Fruit fly (Drosophila melanogaster) whole organism, embryonic: ENCODE measurements around the gene foi.
A peak's percentile ranks its signal among the peaks of the same experiment; 100 is the strongest.

Experiments used
- Asciz ChIP-seq: fragments of 200-800 bp; sonication (Bioruptor generic); optimal IDR thresholded peaks from 2 replicates; lab custom pipeline; 2017; ENCODE audit warnings: missing biosample characterization, mild to moderate bottlenecking, missing genetic modification characterization, missing genetic modification reagents
- CG11398 ChIP-seq: fragments of 200-800 bp; sonication (Bioruptor generic); optimal IDR thresholded peaks from 2 replicates; lab custom pipeline; 2016; ENCODE audit warnings: missing biosample characterization, missing genetic modification characterization
- CG11504 ChIP-seq: fragments of 200-800 bp; sonication (Bioruptor generic); optimal IDR thresholded peaks from 3 replicates; lab custom pipeline; 2019; ENCODE audit warnings: missing biosample characterization, mild to moderate bottlenecking, missing genetic modification characterization, moderate library complexity
- CG12659 ChIP-seq: fragments of 200-800 bp; sonication (Bioruptor generic); optimal IDR thresholded peaks from 3 replicates; lab custom pipeline; 2017; ENCODE audit warnings: mild to moderate bottlenecking, missing biosample characterization, missing genetic modification reagents, missing genetic modification characterization
- CG12942 ChIP-seq: fragments of 200-800 bp; sonication (Bioruptor generic); optimal IDR thresholded peaks from 3 replicates; lab custom pipeline; 2016; ENCODE audit warnings: missing biosample characterization, missing genetic modification characterization
- CG15073 ChIP-seq: fragments of 200-800 bp; sonication (Bioruptor generic); optimal IDR thresholded peaks from 2 replicates; lab custom pipeline; 2016; ENCODE audit warnings: missing biosample characterization, missing genetic modification characterization
- CG15696 ChIP-seq: fragments of 200-800 bp; sonication (Bioruptor generic); optimal IDR thresholded peaks from 2 replicates; lab custom pipeline; 2019; ENCODE audit warnings: missing biosample characterization, mild to moderate bottlenecking, missing genetic modification characterization, moderate library complexity
- CG16813 ChIP-seq: fragments of 200-800 bp; sonication (Bioruptor generic); IDR thresholded peaks from 3 replicates; pipeline ENCODE4 v1.3.6; 2022; ENCODE audit warnings: missing biosample characterization, missing genetic modification characterization; ENCODE audit not compliant: partially characterized antibody
- CG18476 ChIP-seq: fragments of 200-800 bp; sonication (Bioruptor generic); optimal IDR thresholded peaks from 2 replicates; lab custom pipeline; 2016; ENCODE audit warnings: missing biosample characterization, mild to moderate bottlenecking, missing genetic modification characterization
- CG18599 ChIP-seq: fragments of 200-800 bp; sonication (Bioruptor generic); optimal IDR thresholded peaks from 3 replicates; lab custom pipeline; 2017; ENCODE audit warnings: missing biosample characterization, missing genetic modification characterization, mild to moderate bottlenecking, moderate library complexity, missing genetic modification reagents
- CG2129 ChIP-seq: fragments of 200-800 bp; sonication (Bioruptor generic); IDR thresholded peaks from 2 replicates; pipeline ENCODE4 v1.3.6; 2022; ENCODE audit warnings: missing biosample characterization, missing genetic modification characterization; ENCODE audit not compliant: partially characterized antibody
- CG2678 ChIP-seq: fragments of 200-800 bp; sonication (Bioruptor generic); optimal IDR thresholded peaks from 3 replicates; lab custom pipeline; 2019; ENCODE audit warnings: missing biosample characterization, mild to moderate bottlenecking, missing genetic modification characterization, moderate library complexity
- CG2889 ChIP-seq: fragments of 200-800 bp; sonication (Bioruptor generic); IDR thresholded peaks from 3 replicates; pipeline ENCODE4 v1.3.6; 2022; ENCODE audit warnings: missing biosample characterization, missing genetic modification characterization
- CG30020 ChIP-seq: fragments of 200-800 bp; optimal IDR thresholded peaks from 2 replicates; lab custom pipeline; 2019; ENCODE audit warnings: missing biosample characterization, mild to moderate bottlenecking, missing genetic modification characterization, moderate library complexity
- CG3065 ChIP-seq: fragments of 200-800 bp; sonication (Bioruptor generic); optimal IDR thresholded peaks from 2 replicates; lab custom pipeline; 2016; ENCODE audit warnings: missing biosample characterization, missing genetic modification characterization
- CG42726 ChIP-seq: fragments of 200-800 bp; sonication (Bioruptor generic); IDR thresholded peaks from 2 replicates; pipeline ENCODE4 v1.3.6; 2022; ENCODE audit warnings: missing biosample characterization, missing genetic modification characterization; ENCODE audit not compliant: partially characterized antibody
- CG4424 ChIP-seq: fragments of 200-800 bp; sonication (Bioruptor generic); optimal IDR thresholded peaks from 3 replicates; lab custom pipeline; 2016; ENCODE audit warnings: missing biosample characterization, missing genetic modification characterization
- CG6654 ChIP-seq: fragments of 200-800 bp; sonication (Bioruptor generic); optimal IDR thresholded peaks from 2 replicates; lab custom pipeline; 2017; ENCODE audit warnings: missing biosample characterization, mild to moderate bottlenecking, missing genetic modification characterization
- CG6689 ChIP-seq: fragments of 200-800 bp; sonication (Bioruptor generic); IDR thresholded peaks from 2 replicates; pipeline ENCODE4 v1.3.6; 2022; ENCODE audit warnings: missing biosample characterization, missing genetic modification characterization
- CG6765 ChIP-seq: fragments of 200-800 bp; sonication (Bioruptor generic); optimal IDR thresholded peaks from 3 replicates; lab custom pipeline; 2017; ENCODE audit warnings: missing biosample characterization, mild to moderate bottlenecking, missing genetic modification characterization
- CG7271 ChIP-seq: fragments of 200-800 bp; sonication (Bioruptor generic); optimal IDR thresholded peaks from 2 replicates; lab custom pipeline; 2018; ENCODE audit warnings: missing biosample characterization, mild to moderate bottlenecking, missing genetic modification characterization, moderate library complexity
- Camta ChIP-seq: fragments of 200-800 bp; sonication (Bioruptor generic); optimal IDR thresholded peaks from 2 replicates; lab custom pipeline; 2016; ENCODE audit warnings: missing biosample characterization, missing genetic modification characterization
- Dp ChIP-seq: fragments of 200-800 bp; sonication (Bioruptor generic); optimal IDR thresholded peaks from 2 replicates; lab custom pipeline; 2018; ENCODE audit warnings: missing biosample characterization, mild to moderate bottlenecking, missing genetic modification characterization, moderate library complexity
- GATAe ChIP-seq: fragments of 200-800 bp; sonication (Bioruptor generic); conservative IDR thresholded peaks from 2 replicates; pipeline ENCODE4 v1.3.6; 2022; ENCODE audit warnings: missing biosample characterization, missing genetic modification characterization
- HLHmδ ChIP-seq: fragments of 200-800 bp; sonication (Bioruptor generic); optimal IDR thresholded peaks from 2 replicates; lab custom pipeline; 2018; ENCODE audit warnings: missing biosample characterization, mild to moderate bottlenecking, missing genetic modification characterization, moderate library complexity
- Oli ChIP-seq: fragments of 200-800 bp; sonication (Bioruptor generic); optimal IDR thresholded peaks from 2 replicates; lab custom pipeline; 2018; ENCODE audit warnings: missing biosample characterization, mild to moderate bottlenecking, missing genetic modification characterization, moderate library complexity
- Opbp ChIP-seq: fragments of 200-800 bp; sonication (Bioruptor generic); IDR thresholded peaks from 3 replicates; pipeline ENCODE4 v1.3.6; 2022; ENCODE audit warnings: missing biosample characterization, missing genetic modification characterization; ENCODE audit not compliant: partially characterized antibody
- Optix ChIP-seq: fragments of 200-800 bp; sonication (Bioruptor generic); IDR thresholded peaks from 3 replicates; pipeline ENCODE4 v1.3.6; 2022; ENCODE audit warnings: missing biosample characterization, missing genetic modification characterization
- Sry-δ ChIP-seq: fragments of 200-800 bp; sonication (Bioruptor generic); optimal IDR thresholded peaks from 2 replicates; lab custom pipeline; 2016; ENCODE audit warnings: missing biosample characterization, missing genetic modification characterization
- ap ChIP-seq: fragments of 200-800 bp; sonication (Bioruptor generic); IDR thresholded peaks from 2 replicates; pipeline ENCODE4 v1.3.6; 2022; ENCODE audit warnings: missing biosample characterization, missing genetic modification characterization
- ash1 ChIP-seq: fragments of 200-800 bp; sonication (Bioruptor generic); optimal IDR thresholded peaks from 2 replicates; lab custom pipeline; 2018; ENCODE audit warnings: missing biosample characterization, mild to moderate bottlenecking, missing genetic modification characterization
- bcd ChIP-seq: fragments of 200-800 bp; sonication (Bioruptor generic); optimal IDR thresholded peaks from 2 replicates; lab custom pipeline; 2017; ENCODE audit warnings: missing biosample characterization, mild to moderate bottlenecking, missing genetic modification characterization
- btn ChIP-seq: fragments of 200-800 bp; sonication (Bioruptor generic); optimal IDR thresholded peaks from 2 replicates; lab custom pipeline; 2016; ENCODE audit warnings: missing biosample characterization, missing genetic modification characterization
- dimm ChIP-seq: fragments of 200-800 bp; sonication (Bioruptor generic); IDR thresholded peaks from 2 replicates; pipeline ENCODE4 v1.3.6; 2022; ENCODE audit warnings: missing biosample characterization, missing genetic modification characterization
- dysf ChIP-seq: fragments of 200-800 bp; sonication (Bioruptor generic); IDR thresholded peaks from 3 replicates; pipeline ENCODE4 v1.3.6; 2022; ENCODE audit warnings: missing biosample characterization, missing genetic modification characterization
- gfzf ChIP-seq: fragments of 200-800 bp; sonication (Bioruptor generic); optimal IDR thresholded peaks from 2 replicates; lab custom pipeline; 2016; ENCODE audit warnings: missing biosample characterization, mild to moderate bottlenecking, missing genetic modification characterization, moderate library complexity
- nerfin-2 ChIP-seq: fragments of 200-800 bp; sonication (Bioruptor generic); IDR thresholded peaks from 2 replicates; pipeline ENCODE4 v1.3.6; 2022; ENCODE audit warnings: missing biosample characterization, missing genetic modification characterization; ENCODE audit not compliant: partially characterized antibody
- onecut ChIP-seq: fragments of 200-800 bp; sonication (Bioruptor generic); IDR thresholded peaks from 2 replicates; pipeline ENCODE4 v1.3.6; 2022; ENCODE audit warnings: missing biosample characterization, missing genetic modification characterization
- ranshi ChIP-seq: fragments of 200-800 bp; sonication (Bioruptor generic); IDR thresholded peaks from 2 replicates; pipeline ENCODE4 v1.3.6; 2022; ENCODE audit warnings: missing biosample characterization, missing genetic modification characterization
- sc ChIP-seq, 3 experiments: fragments of >200 bp in 2 of 3; fragments of 200-800 bp in 1 of 3; sonication (Bioruptor generic) in 1 of 3; optimal IDR thresholded peaks; 2 replicates in 2 of 3; 3 replicates in 1 of 3; lab custom pipeline; 2017; ENCODE audit warnings: mild to moderate bottlenecking in 1 of 3, missing biosample characterization in 1 of 3, missing genetic modification characterization in 1 of 3, missing genetic modification reagents in 1 of 3
- sd ChIP-seq: fragments of 200-800 bp; sonication (Bioruptor generic); optimal IDR thresholded peaks from 3 replicates; lab custom pipeline; 2018; ENCODE audit warnings: missing biosample characterization, mild to moderate bottlenecking, missing genetic modification characterization, moderate library complexity
- slou ChIP-seq: fragments of 200-800 bp; sonication (Bioruptor generic); optimal IDR thresholded peaks from 3 replicates; lab custom pipeline; 2016; ENCODE audit warnings: missing biosample characterization, missing genetic modification characterization
- so ChIP-seq: fragments of 200-800 bp; sonication (Bioruptor generic); IDR thresholded peaks from 3 replicates; pipeline ENCODE4 v1.3.6; 2022; ENCODE audit warnings: missing biosample characterization, missing genetic modification characterization
- sob ChIP-seq: fragments of 200-800 bp; sonication (Bioruptor generic); IDR thresholded peaks from 2 replicates; pipeline ENCODE4 v1.3.6; 2022; ENCODE audit warnings: missing biosample characterization, missing genetic modification characterization
- sug ChIP-seq: fragments of 200-800 bp; optimal IDR thresholded peaks from 2 replicates; lab custom pipeline; 2019; ENCODE audit warnings: missing biosample characterization, mild to moderate bottlenecking, missing genetic modification characterization, moderate library complexity
- tll ChIP-seq, 2 experiments: fragments of 200-800 bp in 1 of 2; fragments of >200 bp in 1 of 2; sonication (Bioruptor generic) in 1 of 2; optimal IDR thresholded peaks; 2 replicates each; lab custom pipeline; 2017 to 2019; ENCODE audit warnings: missing biosample characterization in 2 of 2, missing genetic modification characterization in 2 of 2, mild to moderate bottlenecking in 1 of 2, moderate library complexity in 1 of 2
- tna ChIP-seq: fragments of 200-800 bp; sonication (Bioruptor generic); IDR thresholded peaks from 2 replicates; pipeline ENCODE4 v1.3.6; 2022; ENCODE audit warnings: missing biosample characterization, missing genetic modification characterization; ENCODE audit not compliant: partially characterized antibody
- vnd ChIP-seq: fragments of 200-800 bp; sonication (Bioruptor generic); IDR thresholded peaks from 3 replicates; pipeline ENCODE4 v1.3.6; 2022; ENCODE audit warnings: missing biosample characterization, missing genetic modification characterization; ENCODE audit not compliant: partially characterized antibody

The foi gene

DNA sequence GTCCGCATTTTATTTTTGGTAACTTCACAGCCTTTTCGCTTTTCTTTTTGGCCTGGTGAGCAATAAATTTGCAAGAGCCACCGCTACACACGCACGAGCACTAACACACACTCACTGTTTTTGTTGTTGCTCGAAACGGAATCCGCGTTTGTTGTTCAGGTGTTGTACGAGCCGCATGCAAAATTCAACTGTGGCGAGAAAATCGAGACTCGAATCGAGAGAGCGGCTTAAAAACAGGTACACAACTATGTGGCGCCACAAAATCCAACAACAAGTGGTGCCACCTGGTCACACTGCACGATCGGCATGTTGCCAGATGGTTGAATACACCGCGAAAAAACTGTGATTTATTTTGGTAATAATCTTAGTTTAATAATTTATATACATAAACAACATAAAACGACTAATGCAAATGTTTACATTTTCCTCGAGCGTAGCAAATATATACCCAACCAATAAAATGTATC, 18.0 kb upstream of the foi start, which contains the start of gene CG43163 (continued):
- TF ChIP-seq tna (GFP tag; lab: Robert Waterston, UW) (no peak), CG6689 (GFP tag; lab: Robert Waterston, UW) (peak; percentile 57; the same call in 1 of the 2 replicates), CG11504 (no peak), CG3065 (GFP tag; lab: Kevin White, UChicago) (peak; percentile 7), CG18599 (peak; percentile 54), HLHmδ (GFP tag; lab: Kevin White, UChicago) (peak; percentile 11), CG4424 (GFP tag; lab: Kevin White, UChicago) (peak; percentile 66), CG15696 (peak; percentile 50), CG30020 (peak; percentile 17), Opbp (GFP tag; lab: Robert Waterston, UW) (peak; percentile 38; the same call in 1 of the 3 replicates), ap (0 out of 2 replicates have a peak, but pooled peaks have one; percentile 27), sob (peak; percentile 77), Asciz (GFP tag; lab: Kevin White, UChicago) (peak; percentile 11), sc (optimal IDR thresholded peaks at IDR 0.05; lab: Kevin White, UChicago) (no peak), sc (GFP tag; optimal IDR thresholded peaks at IDR 0.05; lab: Kevin White, UChicago) (peak; percentile 20), bcd (GFP tag; lab: Kevin White, UChicago) (peak; percentile 73), ash1 (GFP tag; lab: Kevin White, UChicago) (no peak), Camta (GFP tag; lab: Kevin White, UChicago) (peak; percentile 18), CG16813 (GFP tag; lab: Robert Waterston, UW) (0 out of 3 replicates have a peak, but pooled peaks have one; percentile 34), CG2889 (peak; percentile 62; the same call in 1 of the 3 replicates), Dp (peak; percentile 63), CG11398 (GFP tag; lab: Kevin White, UChicago) (no peak), btn (GFP tag; lab: Kevin White, UChicago) (no peak), CG42726 (0 out of 2 replicates have a peak, but pooled peaks have one; percentile 10), vnd (GFP tag; lab: Robert Waterston, UW) (no peak), tll (GFP tag; optimal IDR thresholded peaks at IDR 0.05; lab: Kevin White, UChicago) (no peak), dimm (GFP tag; lab: Robert Waterston, UW) (no peak), CG15073 (GFP tag; lab: Kevin White, UChicago) (no peak), CG7271 (tag; lab: Kevin White, UChicago) (no peak), Optix (GFP tag; lab: Robert Waterston, UW) (no peak), sd (peak; percentile 53), so (GFP tag; lab: Robert Waterston, UW) (no peak), onecut (peak; percentile 44; the same call in 1 of the 2 replicates), CG18476 (GFP tag; lab: Kevin White, UChicago) (peak; percentile 47), slou (GFP tag; lab: Kevin White, UChicago) (peak; percentile 10), CG12942 (GFP tag; lab: Kevin White, UChicago) (peak; percentile 54), gfzf (GFP tag; lab: Kevin White, UChicago) (peak; percentile 82), ranshi (GFP tag; lab: Robert Waterston, UW) (peak; percentile 58; the same call in 1 of the 2 replicates), sug (tag; lab: Kevin White, UChicago) (peak; percentile 50), CG2678 (tag; lab: Kevin White, UChicago) (peak; percentile 67), Oli (tag; lab: Kevin White, UChicago) (peak; percentile 33), CG6765 (GFP tag; lab: Kevin White, UChicago) (peak; percentile 24), nerfin-2 (GFP tag; lab: Robert Waterston, UW) (no peak), CG2129 (GFP tag; lab: Robert Waterston, UW) (no peak), dysf (GFP tag; lab: Robert Waterston, UW) (peak; percentile 67; the same call in 2 of the 3 replicates), CG6654 (no peak), GATAe (no peak), CG12659 (GFP tag; lab: Kevin White, UChicago) (peak; percentile 83), Sry-δ (GFP tag; lab: Kevin White, UChicago) (peak; percentile 17)
